Worm (Caenorhabditis elegans) whole organism, early embryonic: ENCODE results near the gene ZK546.2.

Experiments used
- aly-1 ChIP-seq: sonication (generic microtip); optimal IDR thresholded peaks from 2 replicates; lab custom pipeline; 2016; ENCODE audit warnings: missing genetic modification characterization, missing compliant biosample characterization
- ama-1 ChIP-seq: fragments of 150-350 bp; optimal IDR thresholded peaks from 2 replicates; lab custom pipeline; 2014
- ceh-13 ChIP-seq: fragments of 200-800 bp; sonication (Bioruptor generic); optimal IDR thresholded peaks from 2 replicates; lab custom pipeline; 2018; ENCODE audit warnings: mild to moderate bottlenecking, missing genetic modification characterization, missing compliant biosample characterization
- ets-7 ChIP-seq: sonication (generic microtip); optimal IDR thresholded peaks from 2 replicates; lab custom pipeline; 2016; ENCODE audit warnings: missing genotype, missing genetic modification characterization, missing compliant biosample characterization
- hmbx-1 ChIP-seq: sonication (generic microtip); optimal IDR thresholded peaks from 2 replicates; lab custom pipeline; 2016; ENCODE audit warnings: mild to moderate bottlenecking, missing genetic modification characterization, missing compliant biosample characterization
- hmg-4 ChIP-seq: fragments of 200-800 bp; sonication (Bioruptor generic); optimal IDR thresholded peaks from 2 replicates; lab custom pipeline; 2018; ENCODE audit warnings: mild to moderate bottlenecking, missing genetic modification characterization, missing compliant biosample characterization
- pes-1 ChIP-seq: fragments of 200-800 bp; sonication (Bioruptor generic); IDR thresholded peaks from 2 replicates; pipeline ENCODE4 v1.3.6; 2022; ENCODE audit warnings: missing genetic modification reagents, missing genetic modification characterization, missing compliant biosample characterization
- scrt-1 ChIP-seq: fragments of 200-800 bp; sonication (Bioruptor generic); IDR thresholded peaks from 2 replicates; pipeline ENCODE4 v1.3.6; 2022; ENCODE audit warnings: missing genetic modification characterization, missing compliant biosample characterization
- sea-1 ChIP-seq: fragments of 200-800 bp; sonication (Bioruptor generic); conservative IDR thresholded peaks from 2 replicates; pipeline ENCODE4 v1.3.6; 2022; ENCODE audit warnings: missing genetic modification characterization, missing compliant biosample characterization
- tbx-11 ChIP-seq: fragments of 200-800 bp; sonication (Bioruptor generic); IDR thresholded peaks from 2 replicates; pipeline ENCODE4 v1.3.6; 2022; ENCODE audit warnings: missing genetic modification characterization, missing compliant biosample characterization
- tbx-37 ChIP-seq: fragments of 200-800 bp; sonication (Bioruptor generic); conservative IDR thresholded peaks from 2 replicates; pipeline ENCODE4 v1.3.6; 2022; ENCODE audit warnings: missing genetic modification reagents, missing genetic modification characterization, missing compliant biosample characterization

ce11 chrII:4985961-4986503 is 40.2 kb downstream of the ZK546.2 start:
- no peak for TF ChIP-seq sea-1
- no peak for TF ChIP-seq ceh-13 (GFP tag; lab: Kevin White, UChicago)
- TF ChIP-seq ama-1: no peak
- no peak for TF ChIP-seq aly-1 (tag; lab: Kevin White, UChicago)
- no peak for TF ChIP-seq tbx-11 (GFP tag; lab: Robert Waterston, UW)
- TF ChIP-seq tbx-37: no peak
- no peak for TF ChIP-seq hmbx-1 (tag; lab: Kevin White, UChicago)
- no peak for TF ChIP-seq scrt-1 (GFP tag; lab: Robert Waterston, UW)
- no peak for TF ChIP-seq pes-1 (GFP tag; lab: Robert Waterston, UW)
- no peak for TF ChIP-seq ets-7 (tag; lab: Kevin White, UChicago)
- TF ChIP-seq hmg-4 (GFP tag; lab: Kevin White, UChicago): no peak
